Fruit fly (Drosophila melanogaster) whole organism, embryonic: ENCODE measurements around the gene CG42822.

Experiments used
- Abd-B ChIP-seq: fragments of 200-800 bp; sonication (Bioruptor generic); optimal IDR thresholded peaks from 2 replicates; lab custom pipeline; 2018; ENCODE audit warnings: missing biosample characterization, mild to moderate bottlenecking, missing genetic modification characterization, moderate library complexity
- B-H1 ChIP-seq: fragments of 200-800 bp; sonication (Bioruptor generic); IDR thresholded peaks from 3 replicates; pipeline ENCODE4 v1.3.6; 2022; ENCODE audit warnings: missing biosample characterization, missing genetic modification characterization
- CG11247 ChIP-seq: fragments of 200-800 bp; sonication (Bioruptor generic); IDR thresholded peaks from 2 replicates; pipeline ENCODE4 v1.3.6; 2022; ENCODE audit warnings: missing biosample characterization, missing genetic modification characterization
- CG18599 ChIP-seq: fragments of 200-800 bp; sonication (Bioruptor generic); optimal IDR thresholded peaks from 3 replicates; lab custom pipeline; 2017; ENCODE audit warnings: missing biosample characterization, missing genetic modification characterization, mild to moderate bottlenecking, moderate library complexity, missing genetic modification reagents
- CG2889 ChIP-seq: fragments of 200-800 bp; sonication (Bioruptor generic); IDR thresholded peaks from 3 replicates; pipeline ENCODE4 v1.3.6; 2022; ENCODE audit warnings: missing biosample characterization, missing genetic modification characterization
- CG32532 ChIP-seq: fragments of 200-800 bp; sonication (Bioruptor generic); IDR thresholded peaks from 2 replicates; pipeline ENCODE4 v1.3.6; 2022; ENCODE audit warnings: missing biosample characterization, missing genetic modification characterization
- CG3281 ChIP-seq: fragments of 200-800 bp; sonication (Bioruptor generic); optimal IDR thresholded peaks from 3 replicates; lab custom pipeline; 2017; ENCODE audit warnings: missing biosample characterization, mild to moderate bottlenecking, missing genetic modification characterization
- CG4328 ChIP-seq: fragments of 200-800 bp; sonication (Bioruptor generic); optimal IDR thresholded peaks from 3 replicates; lab custom pipeline; 2017; ENCODE audit warnings: missing biosample characterization, missing genetic modification reagents, missing genetic modification characterization
- CG6791 ChIP-seq: fragments of 200-800 bp; sonication (Bioruptor generic); IDR thresholded peaks from 3 replicates; pipeline ENCODE4 v1.3.6; 2022; ENCODE audit warnings: missing biosample characterization, missing genetic modification characterization; ENCODE audit not compliant: partially characterized antibody
- CG7928 ChIP-seq: fragments of 200-800 bp; sonication (Bioruptor generic); optimal IDR thresholded peaks from 2 replicates; lab custom pipeline; 2017; ENCODE audit warnings: missing biosample characterization, mild to moderate bottlenecking, missing genetic modification characterization
- CG8944 ChIP-seq: fragments of 200-800 bp; sonication (Bioruptor generic); optimal IDR thresholded peaks from 3 replicates; lab custom pipeline; 2016; ENCODE audit warnings: missing biosample characterization, missing genetic modification characterization
- CG9215 ChIP-seq: fragments of 200-800 bp; sonication (Bioruptor generic); IDR thresholded peaks from 2 replicates; pipeline ENCODE4 v1.3.6; 2022; ENCODE audit warnings: missing biosample characterization, missing genetic modification characterization
- CG9437 ChIP-seq: fragments of 200-800 bp; sonication (Bioruptor generic); optimal IDR thresholded peaks from 2 replicates; lab custom pipeline; 2018; ENCODE audit warnings: missing biosample characterization, mild to moderate bottlenecking, missing genetic modification characterization
- CG9727 ChIP-seq: fragments of 200-800 bp; sonication (Bioruptor generic); optimal IDR thresholded peaks from 3 replicates; lab custom pipeline; 2017; ENCODE audit warnings: missing biosample characterization, mild to moderate bottlenecking, missing genetic modification characterization
- CG9817 ChIP-seq: fragments of 200-800 bp; sonication (Bioruptor generic); optimal IDR thresholded peaks from 2 replicates; lab custom pipeline; 2018; ENCODE audit warnings: missing biosample characterization, mild to moderate bottlenecking, missing genetic modification characterization, moderate library complexity
- Dek ChIP-seq: fragments of 200-800 bp; sonication (Bioruptor generic); optimal IDR thresholded peaks from 3 replicates; lab custom pipeline; 2019; ENCODE audit warnings: missing biosample characterization, mild to moderate bottlenecking, missing genetic modification characterization, moderate library complexity
- Dip2 ChIP-seq: fragments of 200-800 bp; sonication (Bioruptor generic); IDR thresholded peaks from 2 replicates; pipeline ENCODE4 v1.3.6; 2022; ENCODE audit warnings: missing biosample characterization, missing genetic modification characterization
- Dip3 ChIP-seq: fragments of 200-800 bp; sonication (Bioruptor generic); optimal IDR thresholded peaks from 3 replicates; lab custom pipeline; 2016; ENCODE audit warnings: missing biosample characterization, missing genetic modification characterization
- Doc2 ChIP-seq: fragments of 200-800 bp; sonication (Bioruptor generic); IDR thresholded peaks from 2 replicates; pipeline ENCODE4 v1.3.6; 2022; ENCODE audit warnings: missing biosample characterization, missing genetic modification characterization
- Eip74EF ChIP-seq, 2 experiments: fragments of 200-800 bp in 1 of 2; fragments of >200 bp in 1 of 2; sonication (Bioruptor generic) in 1 of 2; optimal IDR thresholded peaks; 2 replicates each; lab custom pipeline; 2017 to 2019; ENCODE audit warnings: missing biosample characterization in 2 of 2, missing genetic modification characterization in 2 of 2, mild to moderate bottlenecking in 1 of 2, moderate library complexity in 1 of 2
- HLH3B ChIP-seq: fragments of 200-800 bp; sonication (Bioruptor generic); IDR thresholded peaks from 2 replicates; pipeline ENCODE4 v1.3.6; 2022; ENCODE audit warnings: missing biosample characterization, missing genetic modification characterization
- Hand ChIP-seq: fragments of 200-800 bp; sonication (Bioruptor generic); optimal IDR thresholded peaks from 2 replicates; lab custom pipeline; 2017; ENCODE audit warnings: mild to moderate bottlenecking, missing biosample characterization, missing genetic modification reagents, missing genetic modification characterization
- Hey ChIP-seq: fragments of 200-800 bp; sonication (Bioruptor generic); optimal IDR thresholded peaks from 3 replicates; lab custom pipeline; 2018; ENCODE audit warnings: missing biosample characterization, mild to moderate bottlenecking, missing genetic modification characterization
- Jarid2 ChIP-seq: fragments of 200-800 bp; sonication (Bioruptor generic); optimal IDR thresholded peaks from 3 replicates; lab custom pipeline; 2017; ENCODE audit warnings: mild to moderate bottlenecking, missing biosample characterization, missing genetic modification reagents, missing genetic modification characterization
- Myb ChIP-seq: fragments of 200-800 bp; sonication (Bioruptor generic); optimal IDR thresholded peaks from 2 replicates; lab custom pipeline; 2016; ENCODE audit warnings: missing biosample characterization, missing genetic modification characterization
- NC2α ChIP-seq: fragments of 200-800 bp; sonication (Bioruptor generic); optimal IDR thresholded peaks from 2 replicates; lab custom pipeline; 2016; ENCODE audit warnings: missing biosample characterization, missing genetic modification characterization
- NfI ChIP-seq: fragments of 200-800 bp; sonication (Bioruptor generic); optimal IDR thresholded peaks from 3 replicates; lab custom pipeline; 2018; ENCODE audit warnings: missing biosample characterization, mild to moderate bottlenecking, missing genetic modification characterization, moderate library complexity
- Poxn ChIP-seq: fragments of 200-800 bp; sonication (Bioruptor generic); IDR thresholded peaks from 2 replicates; pipeline ENCODE4 v1.3.6; 2022; ENCODE audit warnings: missing biosample characterization, missing genetic modification characterization
- Rx ChIP-seq: fragments of 200-800 bp; sonication (Bioruptor generic); IDR thresholded peaks from 2 replicates; pipeline ENCODE4 v1.3.6; 2022; ENCODE audit warnings: missing biosample characterization, missing genetic modification characterization
- Scr ChIP-seq: fragments of 200-800 bp; sonication (Bioruptor generic); IDR thresholded peaks from 2 replicates; pipeline ENCODE4 v1.3.6; 2022; ENCODE audit warnings: missing biosample characterization, missing genetic modification characterization; ENCODE audit not compliant: partially characterized antibody
- Xbp1 ChIP-seq: fragments of 200-800 bp; sonication (Bioruptor generic); optimal IDR thresholded peaks from 3 replicates; lab custom pipeline; 2016; ENCODE audit warnings: missing biosample characterization, mild to moderate bottlenecking, missing genetic modification characterization
- ash1 ChIP-seq: fragments of 200-800 bp; sonication (Bioruptor generic); optimal IDR thresholded peaks from 2 replicates; lab custom pipeline; 2018; ENCODE audit warnings: missing biosample characterization, mild to moderate bottlenecking, missing genetic modification characterization
- bcd ChIP-seq: fragments of 200-800 bp; sonication (Bioruptor generic); optimal IDR thresholded peaks from 2 replicates; lab custom pipeline; 2017; ENCODE audit warnings: missing biosample characterization, mild to moderate bottlenecking, missing genetic modification characterization
- chinmo ChIP-seq: fragments of 200-800 bp; sonication (Bioruptor generic); IDR thresholded peaks from 4 replicates; pipeline ENCODE4 v1.3.6; 2022; ENCODE audit warnings: missing biosample characterization, missing genetic modification characterization; ENCODE audit not compliant: partially characterized antibody
- cwo ChIP-seq: fragments of 200-800 bp; sonication (Bioruptor generic); optimal IDR thresholded peaks from 3 replicates; lab custom pipeline; 2017; ENCODE audit warnings: missing biosample characterization, missing genetic modification characterization, mild to moderate bottlenecking, moderate library complexity, missing genetic modification reagents
- exex ChIP-seq: fragments of 200-800 bp; sonication (Bioruptor generic); optimal IDR thresholded peaks from 4 replicates; lab custom pipeline; 2018; ENCODE audit warnings: missing biosample characterization, mild to moderate bottlenecking, missing genetic modification characterization, moderate library complexity
- fru ChIP-seq: fragments of >200 bp; optimal IDR thresholded peaks from 2 replicates; lab custom pipeline; 2017
- klu ChIP-seq: fragments of 200-800 bp; sonication (Bioruptor generic); IDR thresholded peaks from 2 replicates; pipeline ENCODE4 v1.3.6; 2022; ENCODE audit warnings: missing biosample characterization, missing genetic modification characterization
- lola ChIP-seq, 3 experiments: fragments of >200 bp in 2 of 3; fragments of 200-800 bp in 1 of 3; sonication (Bioruptor generic) in 1 of 3; optimal IDR thresholded peaks; 2 replicates each; lab custom pipeline; 2017 to 2019; ENCODE audit warnings: missing biosample characterization in 3 of 3, missing genetic modification characterization in 3 of 3, mild to moderate bottlenecking in 1 of 3, moderate library complexity in 1 of 3
- odd ChIP-seq: fragments of 200-800 bp; sonication (Bioruptor generic); optimal IDR thresholded peaks from 2 replicates; lab custom pipeline; 2017; ENCODE audit warnings: missing biosample characterization, mild to moderate bottlenecking, missing genetic modification characterization
- onecut ChIP-seq: fragments of 200-800 bp; sonication (Bioruptor generic); IDR thresholded peaks from 2 replicates; pipeline ENCODE4 v1.3.6; 2022; ENCODE audit warnings: missing biosample characterization, missing genetic modification characterization
- ro ChIP-seq: fragments of 200-800 bp; sonication (Bioruptor generic); IDR thresholded peaks from 2 replicates; pipeline ENCODE4 v1.3.6; 2022; ENCODE audit warnings: missing biosample characterization, missing genetic modification characterization
- slp2 ChIP-seq: fragments of 200-800 bp; sonication (Bioruptor generic); optimal IDR thresholded peaks from 2 replicates; lab custom pipeline; 2016; ENCODE audit warnings: missing biosample characterization, missing genetic modification characterization
- sqz ChIP-seq: fragments of 200-800 bp; sonication (Bioruptor generic); optimal IDR thresholded peaks from 3 replicates; lab custom pipeline; 2018; ENCODE audit warnings: missing biosample characterization, mild to moderate bottlenecking, missing genetic modification characterization
- tgo ChIP-seq: fragments of 200-800 bp; sonication (Bioruptor generic); IDR thresholded peaks from 3 replicates; pipeline ENCODE4 v1.3.6; 2022; ENCODE audit warnings: missing biosample characterization, missing genetic modification characterization
- toy ChIP-seq: fragments of 200-800 bp; sonication (Bioruptor generic); IDR thresholded peaks from 2 replicates; pipeline ENCODE4 v1.3.6; 2022; ENCODE audit warnings: missing biosample characterization, missing genetic modification characterization
- ttk ChIP-seq: fragments of 200-800 bp; sonication (Bioruptor generic); IDR thresholded peaks from 2 replicates; pipeline ENCODE4 v2.1.2; 2022; ENCODE audit warnings: missing biosample characterization, missing genetic modification characterization
- usp ChIP-seq: fragments of >200 bp; optimal IDR thresholded peaks from 2 replicates; lab custom pipeline; 2017; ENCODE audit warnings: missing biosample characterization, missing genetic modification characterization
- wdn ChIP-seq: fragments of 200-800 bp; sonication (Bioruptor generic); IDR thresholded peaks from 2 replicates; pipeline ENCODE4 v1.3.6; 2022; ENCODE audit warnings: missing biosample characterization, missing genetic modification characterization

Gene CG42822

dm6 chr3R:17385329-17386019, 28.2 kb upstream of the CG42822 start (continued):
- TF ChIP-seq CG18599, result peak; percentile 67
- no peak for TF ChIP-seq toy (GFP tag; lab: Robert Waterston, UW)
- TF ChIP-seq Scr (GFP tag; lab: Robert Waterston, UW), result peak; percentile 30
- TF ChIP-seq Eip74EF (GFP tag; optimal IDR thresholded peaks at IDR 0.05; lab: Kevin White, UChicago), result peak in 1 of 2 experiments; percentile 56
- TF ChIP-seq lola (GFP tag; optimal IDR thresholded peaks at IDR 0.05; lab: Kevin White, UChicago), result no peak
- TF ChIP-seq Myb (GFP tag; lab: Kevin White, UChicago), result peak; percentile 81
- peak; percentile 35; the same call in 1 of the 2 replicates for TF ChIP-seq ttk (GFP tag; lab: Robert Waterston, UW)
- peak; percentile 37; the same call in 1 of the 2 replicates for TF ChIP-seq HLH3B (GFP tag; lab: Robert Waterston, UW)
- TF ChIP-seq CG9817 (tag; lab: Kevin White, UChicago), result peak; percentile 38
- TF ChIP-seq Dip3 (GFP tag; lab: Kevin White, UChicago), result peak; percentile 32
- peak; percentile 93 for TF ChIP-seq sqz (GFP tag; lab: Kevin White, UChicago)
- TF ChIP-seq Rx (GFP tag; lab: Robert Waterston, UW), result no peak
- peak; percentile 63 for TF ChIP-seq CG32532
- TF ChIP-seq CG9727, result peak; percentile 46
- peak; percentile 71 for TF ChIP-seq CG3281 (GFP tag; lab: Kevin White, UChicago)
- no peak for TF ChIP-seq wdn
- peak; percentile 55 for TF ChIP-seq CG9437
- no peak for TF ChIP-seq onecut
- no peak for TF ChIP-seq CG2889 (GFP tag; lab: Robert Waterston, UW)
- peak; percentile 60; the same call in 1 of the 3 replicates for TF ChIP-seq CG6791
- peak; percentile 76 for TF ChIP-seq Xbp1 (GFP tag; lab: Kevin White, UChicago)
- peak; percentile 40 for TF ChIP-seq Dek (tag; lab: Kevin White, UChicago)
- peak; percentile 64 for TF ChIP-seq cwo (GFP tag; lab: Kevin White, UChicago)
- TF ChIP-seq B-H1 (GFP tag; lab: Robert Waterston, UW), result no peak; the same call in 2 of the 3 replicates
- no peak for TF ChIP-seq Hey (tag; lab: Kevin White, UChicago)
- TF ChIP-seq CG9215 (GFP tag; lab: Robert Waterston, UW), result 0 out of 2 replicates have a peak, but pooled peaks have one; percentile 30
- TF ChIP-seq Dip2 (GFP tag; lab: Robert Waterston, UW), result no peak
- no peak for TF ChIP-seq CG4328 (GFP tag; lab: Kevin White, UChicago)
- TF ChIP-seq exex, result no peak
- TF ChIP-seq CG7928 (GFP tag; lab: Kevin White, UChicago), result peak; percentile 96
- peak; percentile 56 for TF ChIP-seq odd
- TF ChIP-seq Hand (GFP tag; lab: Kevin White, UChicago), result peak; percentile 17
- TF ChIP-seq Jarid2, result peak; percentile 28
- TF ChIP-seq Abd-B (GFP tag; lab: Kevin White, UChicago), result no peak
- TF ChIP-seq ash1 (GFP tag; lab: Kevin White, UChicago), result no peak
- TF ChIP-seq NC2α (GFP tag; lab: Kevin White, UChicago), result no peak
- TF ChIP-seq Doc2 (GFP tag; lab: Robert Waterston, UW), result no peak
- TF ChIP-seq fru, result no peak
- TF ChIP-seq klu, result no peak
- peak; percentile 71; the same call in 2 of the 3 replicates for TF ChIP-seq tgo
- peak; percentile 50 for TF ChIP-seq bcd
- TF ChIP-seq slp2 (GFP tag; lab: Kevin White, UChicago), result no peak
- 0 out of 2 replicates have a peak, but pooled peaks have one; percentile 38 for TF ChIP-seq Poxn
- no peak for TF ChIP-seq ro (GFP tag; lab: Robert Waterston, UW)
- TF ChIP-seq CG8944 (GFP tag; lab: Kevin White, UChicago), result peak; percentile 56
- TF ChIP-seq chinmo (GFP tag; lab: Robert Waterston, UW), result no peak; the same call in 3 of the 4 replicates
- peak; percentile 61 for TF ChIP-seq NfI (GFP tag; lab: Kevin White, UChicago)
- TF ChIP-seq CG11247 (GFP tag; lab: Robert Waterston, UW), result peak; percentile 64
- no peak for TF ChIP-seq usp (GFP tag; lab: Kevin White, UChicago)
